Fruit fly (Drosophila melanogaster) whole organism, adult: ENCODE data around the gene vret.

Experiments used
- CG11617 ChIP-seq: fragments of 200-800 bp; sonication (Bioruptor generic); optimal IDR thresholded peaks from 2 replicates; lab custom pipeline; 2017; ENCODE audit warnings: mild to moderate bottlenecking, missing biosample characterization, missing genetic modification reagents, missing genetic modification characterization
- CG12768 ChIP-seq: fragments of 200-800 bp; sonication (Bioruptor generic); optimal IDR thresholded peaks from 2 replicates; lab custom pipeline; 2017; ENCODE audit warnings: missing biosample characterization, missing genetic modification characterization, mild to moderate bottlenecking, moderate library complexity, missing genetic modification reagents
- CG14711 ChIP-seq: fragments of 200-800 bp; sonication (Bioruptor generic); optimal IDR thresholded peaks from 2 replicates; lab custom pipeline; 2018; ENCODE audit warnings: missing biosample characterization, mild to moderate bottlenecking, missing genetic modification characterization, moderate library complexity
- CG1620 ChIP-seq: fragments of 200-800 bp; sonication (Bioruptor generic); optimal IDR thresholded peaks from 2 replicates; lab custom pipeline; 2016; ENCODE audit warnings: missing biosample characterization, missing genetic modification characterization
- CG33017 ChIP-seq: fragments of 200-800 bp; sonication (Bioruptor generic); optimal IDR thresholded peaks from 2 replicates; lab custom pipeline; 2018; ENCODE audit warnings: missing biosample characterization, mild to moderate bottlenecking, missing genetic modification characterization, moderate library complexity
- CG5204 ChIP-seq: fragments of 200-800 bp; sonication (Bioruptor generic); optimal IDR thresholded peaks from 2 replicates; lab custom pipeline; 2016; ENCODE audit warnings: missing biosample characterization, missing genetic modification characterization
- CG7045 ChIP-seq: fragments of 200-800 bp; sonication (Bioruptor generic); optimal IDR thresholded peaks from 2 replicates; lab custom pipeline; 2017; ENCODE audit warnings: missing biosample characterization, mild to moderate bottlenecking, missing genetic modification characterization
- CG7101 ChIP-seq: fragments of 200-800 bp; sonication (Bioruptor generic); optimal IDR thresholded peaks from 2 replicates; lab custom pipeline; 2018; ENCODE audit warnings: missing biosample characterization, mild to moderate bottlenecking, missing genetic modification characterization, moderate library complexity
- Clk ChIP-seq: fragments of 200-800 bp; sonication (Bioruptor generic); optimal IDR thresholded peaks from 2 replicates; lab custom pipeline; 2017; ENCODE audit warnings: missing biosample characterization, missing genetic modification characterization
- Crg-1 ChIP-seq: fragments of 200-800 bp; sonication (Bioruptor generic); optimal IDR thresholded peaks from 2 replicates; lab custom pipeline; 2016; ENCODE audit warnings: missing biosample characterization, missing genetic modification characterization
- Hr96 ChIP-seq: fragments of 200-800 bp; sonication (Bioruptor generic); optimal IDR thresholded peaks from 2 replicates; lab custom pipeline; 2016; ENCODE audit warnings: missing biosample characterization, missing genetic modification characterization
- Mnt ChIP-seq: fragments of 200-800 bp; sonication (Bioruptor generic); optimal IDR thresholded peaks from 2 replicates; lab custom pipeline; 2016; ENCODE audit warnings: missing biosample characterization, mild to moderate bottlenecking, missing genetic modification characterization
- bab1 ChIP-seq: fragments of 200-800 bp; sonication (Bioruptor generic); optimal IDR thresholded peaks from 3 replicates; lab custom pipeline; 2019; ENCODE audit warnings: missing biosample characterization, mild to moderate bottlenecking, missing genetic modification characterization, moderate library complexity
- cic ChIP-seq: fragments of 200-800 bp; sonication (Bioruptor generic); optimal IDR thresholded peaks from 2 replicates; lab custom pipeline; 2017; ENCODE audit warnings: missing biosample characterization, mild to moderate bottlenecking, missing genetic modification characterization, moderate library complexity
- cnc ChIP-seq, 2 experiments: fragments of >200 bp; optimal IDR thresholded peaks; 2 replicates each; lab custom pipeline; 2017
- kay ChIP-seq: fragments of 200-800 bp; sonication (Bioruptor generic); peaks from one replicate; lab custom pipeline; 2016; ENCODE audit warnings: missing biosample characterization, missing genetic modification characterization, borderline replicate concordance
- ovo ChIP-seq: fragments of 200-800 bp; sonication (Bioruptor generic); optimal IDR thresholded peaks from 2 replicates; lab custom pipeline; 2016; ENCODE audit warnings: missing biosample characterization, missing genetic modification characterization
- pad ChIP-seq: fragments of 200-800 bp; sonication (Bioruptor generic); optimal IDR thresholded peaks from 3 replicates; lab custom pipeline; 2017; ENCODE audit warnings: missing biosample characterization, missing genetic modification characterization, mild to moderate bottlenecking, moderate library complexity, missing genetic modification reagents
- tj ChIP-seq: fragments of 200-800 bp; sonication (Bioruptor generic); optimal IDR thresholded peaks from 3 replicates; lab custom pipeline; 2017; ENCODE audit warnings: missing biosample characterization, mild to moderate bottlenecking, missing genetic modification characterization, moderate library complexity
- toe ChIP-seq: fragments of 200-800 bp; sonication (Bioruptor generic); optimal IDR thresholded peaks from 2 replicates; lab custom pipeline; 2016; ENCODE audit warnings: missing biosample characterization, missing genetic modification characterization

Gene vret

DNA sequence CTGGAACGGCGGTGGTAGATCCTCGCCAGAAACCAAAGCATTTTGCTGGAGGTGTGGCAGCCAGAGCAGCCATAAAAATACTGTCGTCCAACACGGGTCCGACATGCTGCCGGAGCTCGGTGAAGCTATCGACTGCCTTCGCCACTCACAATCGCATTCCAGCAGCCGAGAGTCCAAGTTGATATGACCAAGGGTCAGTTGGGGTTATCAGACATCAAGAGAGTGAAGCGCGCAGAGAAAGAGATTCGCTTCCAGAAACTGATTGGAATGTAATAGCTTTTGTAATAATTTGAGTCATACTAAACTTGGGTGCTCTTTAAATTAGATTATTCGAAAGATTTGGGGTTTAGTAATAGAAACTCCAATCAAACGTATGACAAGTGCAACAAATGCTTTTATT, 18.2 kb upstream of the vret start, which contains the start of gene Nepl14:
Nepl14 (minus strand) TSS at position 125 of the 400 bp plus-strand sequence.
- TF ChIP-seq CG5204 (GFP tag; lab: Kevin White, UChicago) (no peak), tj (GFP tag; lab: Kevin White, UChicago) (no peak), CG11617 (GFP tag; lab: Kevin White, UChicago) (no peak), CG14711 (tag; lab: Kevin White, UChicago) (no peak), ovo (GFP tag; lab: Kevin White, UChicago) (no peak), CG7045 (no peak)

DNA sequence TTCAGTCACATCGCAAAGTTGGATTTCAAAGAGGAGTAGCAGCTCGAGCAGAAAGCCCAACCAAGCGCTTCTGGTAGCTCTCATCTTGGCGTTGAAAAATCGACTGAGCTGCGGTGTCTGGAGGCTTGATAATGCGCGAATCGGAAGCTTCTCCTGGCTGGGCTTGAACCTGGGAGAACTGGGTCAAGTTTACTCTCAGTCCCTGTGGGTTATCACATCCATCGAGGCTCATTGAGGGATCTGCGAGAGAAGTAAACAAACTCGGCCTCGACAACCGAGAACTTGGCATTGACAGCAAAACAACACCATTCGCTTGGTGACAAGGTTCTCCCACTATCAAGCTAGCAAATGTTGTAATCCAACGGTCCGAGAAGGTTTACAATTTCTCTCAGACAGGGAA, 15.6 kb upstream of the vret start, which contains the start of gene Nepl13:
Nepl13 (minus strand) TSS at position 89 of the 400 bp plus-strand sequence.
- no peak for TF ChIP-seq Mnt (GFP tag; lab: Kevin White, UChicago)
- peak; percentile 46 for TF ChIP-seq cic (GFP tag; lab: Kevin White, UChicago)

DNA sequence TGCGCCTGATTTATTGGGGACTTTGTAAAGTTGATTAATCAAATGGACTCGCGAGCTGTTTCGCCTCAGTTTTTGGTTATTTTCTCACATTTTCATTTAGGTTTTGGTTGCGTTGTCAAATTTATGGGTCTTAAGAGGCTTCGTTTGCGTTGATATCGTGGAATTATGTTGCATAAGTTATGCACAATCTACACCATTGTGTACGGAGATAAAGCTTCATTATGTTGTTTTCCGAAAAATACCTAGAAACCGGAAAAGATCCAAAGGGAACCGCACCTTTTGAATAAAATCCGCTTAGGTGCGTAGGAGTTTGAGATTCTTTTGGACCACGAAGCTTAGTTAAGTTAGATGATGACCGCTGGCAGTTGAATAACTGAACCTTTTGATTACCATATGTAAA, 11.7 kb upstream of the vret start:
- TF ChIP-seq toe (GFP tag; lab: Kevin White, UChicago): no peak
- TF ChIP-seq CG5204 (GFP tag; lab: Kevin White, UChicago): no peak
- TF ChIP-seq pad: no peak
- TF ChIP-seq Mnt (GFP tag; lab: Kevin White, UChicago): no peak

DNA sequence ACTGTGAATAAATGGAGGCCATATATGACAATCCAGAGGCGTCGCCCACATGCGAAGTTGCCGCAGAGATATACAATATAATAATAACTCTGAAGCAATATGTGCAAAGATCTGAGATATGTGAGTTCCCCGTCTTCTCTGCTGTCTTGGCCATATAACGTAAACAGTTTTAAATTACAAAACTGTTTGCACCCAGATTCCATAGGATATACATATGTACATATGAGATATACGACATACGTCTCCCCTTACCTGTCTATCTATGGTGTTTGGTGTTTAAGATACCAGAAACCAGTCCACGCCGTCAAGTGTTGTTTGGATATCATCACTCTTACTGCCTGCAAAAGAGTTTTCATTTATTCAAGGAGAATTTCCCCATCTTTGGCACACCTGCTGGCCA, 10.9 kb upstream of the vret start:
- no peak for TF ChIP-seq Crg-1 (GFP tag; lab: Kevin White, UChicago)
- TF ChIP-seq CG14711 (tag; lab: Kevin White, UChicago): no peak
- TF ChIP-seq cic (GFP tag; lab: Kevin White, UChicago): no peak
- no peak for TF ChIP-seq CG12768 (GFP tag; lab: Kevin White, UChicago)
- TF ChIP-seq ovo (GFP tag; lab: Kevin White, UChicago): no peak
- TF ChIP-seq kay (GFP tag; lab: Kevin White, UChicago): no peak
- TF ChIP-seq bab1 (GFP tag; lab: Kevin White, UChicago): no peak
- TF ChIP-seq CG5204 (GFP tag; lab: Kevin White, UChicago): no peak
- TF ChIP-seq Clk (GFP tag; lab: Kevin White, UChicago): no peak
- no peak for TF ChIP-seq Hr96
- no peak for TF ChIP-seq toe (GFP tag; lab: Kevin White, UChicago)
- no peak for TF ChIP-seq CG1620 (GFP tag; lab: Kevin White, UChicago)
- no peak for TF ChIP-seq CG11617 (GFP tag; lab: Kevin White, UChicago)
- no peak for TF ChIP-seq CG33017 (tag; lab: Kevin White, UChicago)
- no peak for TF ChIP-seq Mnt (GFP tag; lab: Kevin White, UChicago)
- no peak for TF ChIP-seq pad
- TF ChIP-seq cnc (optimal IDR thresholded peaks at IDR 0.05; lab: Kevin White, UChicago): no peak

DNA sequence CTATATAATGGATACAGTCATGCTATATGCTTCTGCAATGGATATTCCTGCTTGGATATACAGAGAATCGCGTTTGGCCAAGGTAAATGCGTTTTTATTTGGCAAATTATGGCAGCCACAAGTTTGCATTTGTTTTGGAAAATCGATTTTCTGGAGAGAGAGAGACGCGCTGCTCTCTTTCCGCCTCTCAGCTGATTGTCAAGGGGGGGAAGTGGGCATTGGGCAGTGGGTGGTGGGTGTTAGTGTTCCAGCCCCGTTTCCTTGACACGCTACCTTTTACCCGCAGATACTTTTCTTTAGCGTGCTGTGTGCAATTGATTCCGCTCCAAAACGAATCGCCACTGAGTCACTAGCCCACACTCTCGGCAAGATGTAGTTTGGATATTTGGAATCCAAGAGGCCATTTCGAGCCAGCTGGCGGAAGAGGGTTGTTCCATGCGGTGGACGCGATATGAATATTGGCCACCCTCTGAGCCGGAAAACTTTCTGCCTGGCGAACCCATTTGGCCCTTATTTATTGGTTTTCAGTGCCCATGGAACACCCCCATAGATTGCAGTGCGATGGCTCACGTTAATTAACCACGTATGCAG, 9.9 kb upstream of the vret start:
- TF ChIP-seq tj (GFP tag; lab: Kevin White, UChicago): peak; percentile 42
- no peak for TF ChIP-seq Mnt (GFP tag; lab: Kevin White, UChicago)

DNA sequence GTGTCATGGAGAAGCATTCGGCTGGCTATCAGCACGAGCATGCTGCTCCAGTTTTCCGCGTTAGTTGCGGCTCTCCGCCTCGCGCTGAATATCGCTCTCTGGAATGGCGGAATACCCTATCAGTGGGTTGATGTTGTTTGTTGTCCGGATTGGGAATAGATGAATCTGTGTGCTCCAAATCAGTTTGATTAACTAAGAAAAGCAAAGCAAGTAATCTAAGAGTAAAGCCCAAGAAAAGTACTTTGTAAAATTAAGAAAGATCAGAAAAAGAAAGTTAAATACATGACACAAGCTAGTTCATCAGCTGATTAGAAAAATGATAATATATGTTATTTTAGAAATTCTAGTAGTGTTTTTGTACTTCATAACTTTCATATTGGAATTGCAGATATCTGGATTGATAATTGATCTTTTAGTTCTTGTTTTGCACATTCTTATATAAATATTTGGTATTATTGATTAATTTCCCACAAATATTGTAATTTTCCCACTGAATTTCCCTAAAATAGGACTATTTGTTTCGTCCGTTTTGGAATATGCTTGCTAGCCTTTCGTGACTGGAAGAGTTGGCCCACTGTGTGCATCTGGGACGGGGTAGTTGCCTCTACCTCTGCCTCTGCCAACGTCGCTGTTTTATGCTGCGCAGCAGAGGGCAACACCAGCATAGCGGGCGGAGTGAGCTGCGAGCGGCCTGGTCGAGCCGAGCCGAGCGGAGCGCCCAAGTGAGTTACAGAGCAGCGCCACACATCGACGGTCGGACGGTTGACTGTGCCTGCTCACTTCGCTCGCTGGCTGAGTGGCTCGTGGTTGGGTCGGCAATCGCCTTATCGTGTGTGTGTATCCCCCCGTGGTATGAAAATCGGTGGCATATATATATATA, 8.8 kb upstream of the vret start:
- TF ChIP-seq CG7045 (no peak), CG11617 (GFP tag; lab: Kevin White, UChicago) (peak; percentile 42), Crg-1 (GFP tag; lab: Kevin White, UChicago) (no peak), toe (GFP tag; lab: Kevin White, UChicago) (no peak), ovo (GFP tag; lab: Kevin White, UChicago) (no peak), pad (no peak), cic (GFP tag; lab: Kevin White, UChicago) (no peak), cnc (optimal IDR thresholded peaks at IDR 0.05; lab: Kevin White, UChicago) (no peak), CG7101 (peak; percentile 1), kay (GFP tag; lab: Kevin White, UChicago) (peak; percentile 74), CG33017 (tag; lab: Kevin White, UChicago) (peak; percentile 38), CG12768 (GFP tag; lab: Kevin White, UChicago) (no peak), CG1620 (GFP tag; lab: Kevin White, UChicago) (no peak), CG14711 (tag; lab: Kevin White, UChicago) (no peak), Hr96 (peak; percentile 24), bab1 (GFP tag; lab: Kevin White, UChicago) (no peak), Mnt (GFP tag; lab: Kevin White, UChicago) (peak; percentile 37), tj (GFP tag; lab: Kevin White, UChicago) (no peak), Clk (GFP tag; lab: Kevin White, UChicago) (no peak), CG5204 (GFP tag; lab: Kevin White, UChicago) (peak; percentile 37)

DNA sequence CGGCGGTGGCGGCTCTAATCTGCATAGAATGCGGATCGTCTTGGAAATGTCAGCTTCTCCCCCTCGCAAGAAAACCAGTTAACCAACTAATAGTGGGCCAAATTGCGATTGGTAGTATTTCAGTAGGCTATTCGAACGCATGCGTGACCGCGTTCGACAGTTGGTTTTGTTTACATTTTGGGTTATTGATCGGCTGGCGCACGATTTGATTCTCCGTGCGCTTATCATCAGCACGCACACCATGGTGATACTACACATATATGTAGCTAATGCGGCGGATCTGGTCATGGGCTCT, 8.2 kb upstream of the vret start:
- TF ChIP-seq cnc (optimal IDR thresholded peaks at IDR 0.05; lab: Kevin White, UChicago): no peak
- TF ChIP-seq cic (GFP tag; lab: Kevin White, UChicago): peak; percentile 67
